Fruit fly (Drosophila melanogaster) whole organism, embryonic: ENCODE data around the gene CG42795.

Experiments
- Abd-B ChIP-seq: fragments of 200-800 bp; sonication (Bioruptor generic); optimal IDR thresholded peaks from 2 replicates; lab custom pipeline; 2018; ENCODE audit warnings: missing biosample characterization, mild to moderate bottlenecking, missing genetic modification characterization, moderate library complexity
- Atf6 ChIP-seq: fragments of 200-800 bp; sonication (Bioruptor generic); IDR thresholded peaks from 2 replicates; pipeline ENCODE4 v1.3.6; 2022; ENCODE audit warnings: missing biosample characterization, missing genetic modification characterization
- CG18764 ChIP-seq: fragments of 200-800 bp; sonication (Bioruptor generic); optimal IDR thresholded peaks from 3 replicates; lab custom pipeline; 2016; ENCODE audit warnings: missing biosample characterization, missing genetic modification characterization
- CG5953 ChIP-seq: fragments of 200-800 bp; sonication (Bioruptor generic); IDR thresholded peaks from 2 replicates; pipeline ENCODE4 v1.3.6; 2022; ENCODE audit warnings: missing biosample characterization, missing genetic modification characterization
- D ChIP-seq, 2 experiments: fragments of 200-800 bp in 1 of 2; fragments of >200 bp in 1 of 2; sonication (Bioruptor generic) in 1 of 2; optimal IDR thresholded peaks; 2 replicates in 1 of 2; 3 replicates in 1 of 2; lab custom pipeline; 2017; ENCODE audit warnings: mild to moderate bottlenecking in 1 of 2, missing biosample characterization in 1 of 2, missing genetic modification characterization in 1 of 2, missing genetic modification reagents in 1 of 2
- TFAM ChIP-seq: fragments of 200-800 bp; sonication (Bioruptor generic); optimal IDR thresholded peaks from 2 replicates; lab custom pipeline; 2017; ENCODE audit warnings: missing biosample characterization, missing genetic modification characterization, inconsistent platforms
- Xbp1 ChIP-seq: fragments of 200-800 bp; sonication (Bioruptor generic); optimal IDR thresholded peaks from 3 replicates; lab custom pipeline; 2016; ENCODE audit warnings: missing biosample characterization, mild to moderate bottlenecking, missing genetic modification characterization
- fd3F ChIP-seq: fragments of 200-800 bp; sonication (Bioruptor generic); optimal IDR thresholded peaks from 2 replicates; lab custom pipeline; 2018; ENCODE audit warnings: missing biosample characterization, mild to moderate bottlenecking, missing genetic modification characterization, moderate library complexity
- pita ChIP-seq: fragments of 200-800 bp; sonication (Bioruptor generic); optimal IDR thresholded peaks from 2 replicates; lab custom pipeline; 2017; ENCODE audit warnings: missing biosample characterization, mild to moderate bottlenecking, missing genetic modification characterization

- TF ChIP-seq D (optimal IDR thresholded peaks at IDR 0.05; lab: Kevin White, UChicago) (no peak), D (GFP tag; optimal IDR thresholded peaks at IDR 0.05; lab: Kevin White, UChicago) (no peak), Abd-B (no peak), CG5953 (GFP tag; lab: Robert Waterston, UW) (no peak), TFAM (GFP tag; lab: Kevin White, UChicago) (no peak), fd3F (GFP tag; lab: Kevin White, UChicago) (no peak), Xbp1 (GFP tag; lab: Kevin White, UChicago) (no peak), CG18764 (no peak), Atf6 (no peak), pita (GFP tag; lab: Kevin White, UChicago) (no peak)
These were observed 888 bp downstream of the CG42795 start for dm6 chr3R:10226132-10227023.
